Worm (Caenorhabditis elegans) whole organism, late embryonic: ENCODE data around the gene ost-1.

Experiments
- C08G9.2 ChIP-seq: sonication (generic microtip); optimal IDR thresholded peaks from 2 replicates; lab custom pipeline; 2016; ENCODE audit warnings: mild to moderate bottlenecking, missing genetic modification characterization, moderate library complexity, missing compliant biosample characterization
- C38D4.7 ChIP-seq: fragments of 200-800 bp; sonication (Bioruptor generic); optimal IDR thresholded peaks from 2 replicates; lab custom pipeline; 2018; ENCODE audit warnings: mild to moderate bottlenecking, missing genetic modification characterization, moderate library complexity, missing compliant biosample characterization
- F13H6.1 ChIP-seq: sonication (generic microtip); optimal IDR thresholded peaks from 2 replicates; lab custom pipeline; 2016; ENCODE audit warnings: missing genetic modification characterization, missing compliant biosample characterization
- K02D7.2 ChIP-seq: sonication (generic microtip); optimal IDR thresholded peaks from 2 replicates; lab custom pipeline; 2017; ENCODE audit warnings: mild to moderate bottlenecking, missing genetic modification characterization, missing compliant biosample characterization
- T23F11.4 ChIP-seq: fragments of 200-800 bp; sonication (Bioruptor generic); optimal IDR thresholded peaks from 2 replicates; lab custom pipeline; 2018; ENCODE audit warnings: mild to moderate bottlenecking, missing genetic modification characterization, missing compliant biosample characterization
- ahr-1 ChIP-seq: sonication (generic microtip); optimal IDR thresholded peaks from 2 replicates; lab custom pipeline; 2016; ENCODE audit warnings: missing genetic modification characterization, missing compliant biosample characterization
- ceh-14 ChIP-seq: sonication (generic microtip); optimal IDR thresholded peaks from 2 replicates; lab custom pipeline; 2016; ENCODE audit warnings: missing genotype, missing genetic modification characterization, missing compliant biosample characterization
- ceh-18 ChIP-seq: sonication (generic microtip); optimal IDR thresholded peaks from 2 replicates; lab custom pipeline; 2016; ENCODE audit warnings: missing genetic modification characterization, missing compliant biosample characterization
- ceh-2 ChIP-seq: sonication (generic microtip); optimal IDR thresholded peaks from 2 replicates; lab custom pipeline; 2016; ENCODE audit warnings: missing genotype, missing genetic modification characterization, missing compliant biosample characterization
- ceh-22 ChIP-seq: sonication (generic microtip); optimal IDR thresholded peaks from 2 replicates; lab custom pipeline; 2017; ENCODE audit warnings: missing biosample characterization, missing genetic modification characterization
- ceh-24 ChIP-seq: sonication (generic microtip); optimal IDR thresholded peaks from 2 replicates; lab custom pipeline; 2016; ENCODE audit warnings: mild to moderate bottlenecking, missing genetic modification characterization, missing compliant biosample characterization
- ceh-30 ChIP-seq: fragments of 150-350 bp; optimal IDR thresholded peaks from 2 replicates; lab custom pipeline; 2014; ENCODE audit warnings: missing biosample characterization, missing genetic modification characterization
- ceh-31 ChIP-seq: sonication (generic microtip); optimal IDR thresholded peaks from 2 replicates; lab custom pipeline; 2016; ENCODE audit warnings: missing genetic modification characterization, missing compliant biosample characterization
- ceh-34 ChIP-seq: sonication (generic microtip); optimal IDR thresholded peaks from 2 replicates; lab custom pipeline; 2016; ENCODE audit warnings: mild to moderate bottlenecking, missing genetic modification characterization, missing compliant biosample characterization
- ceh-45 ChIP-seq: fragments of 200-800 bp; sonication (Bioruptor generic); IDR thresholded peaks from 2 replicates; pipeline ENCODE4 v1.3.6; 2022; ENCODE audit warnings: missing genetic modification reagents, missing genetic modification characterization, missing compliant biosample characterization
- ceh-48 ChIP-seq: sonication (generic microtip); optimal IDR thresholded peaks from 2 replicates; lab custom pipeline; 2016; ENCODE audit warnings: missing genetic modification characterization, inconsistent platforms, missing compliant biosample characterization
- ceh-6 ChIP-seq: fragments of 200-800 bp; sonication (Bioruptor generic); optimal IDR thresholded peaks from 2 replicates; lab custom pipeline; 2018; ENCODE audit warnings: mild to moderate bottlenecking, missing genetic modification characterization, missing compliant biosample characterization
- ceh-9 ChIP-seq: sonication (generic microtip); optimal IDR thresholded peaks from 2 replicates; lab custom pipeline; 2016; ENCODE audit warnings: mild to moderate bottlenecking, missing genetic modification characterization, inconsistent platforms, missing compliant biosample characterization
- che-1 ChIP-seq: sonication (generic microtip); optimal IDR thresholded peaks from 2 replicates; lab custom pipeline; 2016; ENCODE audit warnings: mild to moderate bottlenecking, missing genetic modification characterization, missing compliant biosample characterization
- dmd-4 ChIP-seq: sonication (generic microtip); optimal IDR thresholded peaks from 2 replicates; lab custom pipeline; 2016; ENCODE audit warnings: borderline replicate concordance, missing genetic modification characterization, missing compliant biosample characterization
- elt-2 ChIP-seq: sonication (generic microtip); optimal IDR thresholded peaks from 2 replicates; lab custom pipeline; 2016; ENCODE audit warnings: missing genetic modification reagents, missing genetic modification characterization, missing compliant biosample characterization
- elt-4 ChIP-seq: sonication (generic microtip); optimal IDR thresholded peaks from 2 replicates; lab custom pipeline; 2016; ENCODE audit warnings: missing genetic modification characterization, missing compliant biosample characterization
- ets-4 ChIP-seq: sonication (generic microtip); optimal IDR thresholded peaks from 2 replicates; lab custom pipeline; 2016; ENCODE audit warnings: missing genetic modification characterization, missing compliant biosample characterization
- eyg-1 ChIP-seq: sonication (generic microtip); optimal IDR thresholded peaks from 2 replicates; lab custom pipeline; 2016; ENCODE audit warnings: missing genotype, missing genetic modification characterization, missing compliant biosample characterization
- fkh-10 ChIP-seq: fragments of 150-350 bp; optimal IDR thresholded peaks from 2 replicates; lab custom pipeline; 2014; ENCODE audit warnings: missing biosample characterization, missing genetic modification reagents, missing genetic modification characterization
- fkh-6 ChIP-seq: sonication (generic microtip); optimal IDR thresholded peaks from 2 replicates; lab custom pipeline; 2016; ENCODE audit warnings: missing genetic modification characterization, missing compliant biosample characterization
- gmeb-2 ChIP-seq: sonication (generic microtip); optimal IDR thresholded peaks from 2 replicates; lab custom pipeline; 2016; ENCODE audit warnings: missing genetic modification characterization, inconsistent platforms, missing compliant biosample characterization
- hlh-13 ChIP-seq: fragments of 200-800 bp; sonication (Bioruptor generic); optimal IDR thresholded peaks from 2 replicates; lab custom pipeline; 2018; ENCODE audit warnings: mild to moderate bottlenecking, missing genetic modification characterization, missing compliant biosample characterization
- hlh-30 ChIP-seq: sonication (generic microtip); optimal IDR thresholded peaks from 2 replicates; lab custom pipeline; 2017; ENCODE audit warnings: antibody characterized with exemption, missing genetic modification characterization, missing compliant biosample characterization; ENCODE audit not compliant: insufficient read depth
- hlh-6 ChIP-seq: sonication (generic microtip); optimal IDR thresholded peaks from 2 replicates; lab custom pipeline; 2016; ENCODE audit warnings: missing genotype, missing genetic modification characterization, missing compliant biosample characterization
- lim-6 ChIP-seq: sonication (generic microtip); optimal IDR thresholded peaks from 2 replicates; lab custom pipeline; 2016; ENCODE audit warnings: missing genetic modification characterization, missing compliant biosample characterization
- madf-2 ChIP-seq: sonication (generic microtip); optimal IDR thresholded peaks from 2 replicates; lab custom pipeline; 2017; ENCODE audit warnings: missing genetic modification characterization, missing compliant biosample characterization
- mec-3 ChIP-seq: sonication (generic microtip); optimal IDR thresholded peaks from 2 replicates; lab custom pipeline; 2016; ENCODE audit warnings: borderline replicate concordance, missing genetic modification characterization, missing compliant biosample characterization
- nfya-1 ChIP-seq: sonication (generic microtip); optimal IDR thresholded peaks from 2 replicates; lab custom pipeline; 2017; ENCODE audit warnings: missing genetic modification characterization, mild to moderate bottlenecking, missing compliant biosample characterization, antibody characterized with exemption, moderate library complexity
- nhr-11 ChIP-seq: fragments of 150-350 bp; optimal IDR thresholded peaks from 2 replicates; lab custom pipeline; 2014; ENCODE audit warnings: missing biosample characterization, missing genetic modification characterization
- nhr-232 ChIP-seq: sonication (generic microtip); optimal IDR thresholded peaks from 2 replicates; lab custom pipeline; 2016; ENCODE audit warnings: missing genetic modification characterization, missing compliant biosample characterization
- odd-2 ChIP-seq: sonication (generic microtip); optimal IDR thresholded peaks from 2 replicates; lab custom pipeline; 2017; ENCODE audit warnings: antibody characterized with exemption, mild to moderate bottlenecking, missing genetic modification characterization, missing compliant biosample characterization
- pag-3 ChIP-seq: sonication (generic microtip); optimal IDR thresholded peaks from 2 replicates; lab custom pipeline; 2016; ENCODE audit warnings: missing compliant biosample characterization, missing genetic modification characterization, borderline replicate concordance
- pat-9 ChIP-seq: fragments of 200-800 bp; sonication (Bioruptor generic); optimal IDR thresholded peaks from 2 replicates; lab custom pipeline; 2018; ENCODE audit warnings: mild to moderate bottlenecking, missing genetic modification characterization, moderate library complexity, missing compliant biosample characterization
- pax-1 ChIP-seq: fragments of 150-350 bp; optimal IDR thresholded peaks from 2 replicates; lab custom pipeline; 2014; ENCODE audit warnings: missing biosample characterization, missing genetic modification characterization
- pha-2 ChIP-seq: sonication (generic microtip); optimal IDR thresholded peaks from 2 replicates; lab custom pipeline; 2017; ENCODE audit warnings: mild to moderate bottlenecking, missing genetic modification characterization, missing compliant biosample characterization
- pha-4 ChIP-seq: fragments of 150-350 bp; optimal IDR thresholded peaks from 2 replicates; lab custom pipeline; 2018; ENCODE audit warnings: missing biosample characterization, missing genetic modification reagents, missing genetic modification characterization
- pqm-1 ChIP-seq: sonication (generic microtip); optimal IDR thresholded peaks from 2 replicates; lab custom pipeline; 2016; ENCODE audit warnings: missing genetic modification characterization, missing compliant biosample characterization
- ref-2 ChIP-seq: sonication (generic microtip); optimal IDR thresholded peaks from 2 replicates; lab custom pipeline; 2016; ENCODE audit warnings: missing genetic modification characterization, missing compliant biosample characterization
- sdc-2 ChIP-seq: sonication (generic microtip); optimal IDR thresholded peaks from 2 replicates; lab custom pipeline; 2016; ENCODE audit warnings: missing genotype, missing genetic modification characterization, missing compliant biosample characterization
- sox-2 ChIP-seq: fragments of 200-800 bp; sonication (Bioruptor generic); IDR thresholded peaks from 2 replicates; pipeline ENCODE4 v1.3.6; 2022; ENCODE audit warnings: missing genetic modification reagents, missing genetic modification characterization, missing compliant biosample characterization
- syd-9 ChIP-seq: sonication (generic microtip); optimal IDR thresholded peaks from 2 replicates; lab custom pipeline; 2016; ENCODE audit warnings: mild to moderate bottlenecking, missing genetic modification characterization, moderate library complexity, missing compliant biosample characterization
- tbx-2 ChIP-seq: sonication (generic microtip); optimal IDR thresholded peaks from 2 replicates; lab custom pipeline; 2016; ENCODE audit warnings: missing genetic modification characterization, missing compliant biosample characterization
- tbx-7 ChIP-seq: sonication (generic microtip); optimal IDR thresholded peaks from 2 replicates; lab custom pipeline; 2016; ENCODE audit warnings: missing genotype, missing genetic modification characterization, missing compliant biosample characterization
- ttx-3 ChIP-seq: sonication (generic microtip); optimal IDR thresholded peaks from 2 replicates; lab custom pipeline; 2016; ENCODE audit warnings: missing genetic modification reagents, missing genetic modification characterization, missing compliant biosample characterization
- unc-42 ChIP-seq: sonication (generic microtip); optimal IDR thresholded peaks from 2 replicates; lab custom pipeline; 2016; ENCODE audit warnings: missing genotype, missing genetic modification characterization, missing compliant biosample characterization
- unc-55 ChIP-seq: sonication (generic microtip); optimal IDR thresholded peaks from 2 replicates; lab custom pipeline; 2017; ENCODE audit warnings: missing biosample characterization, missing genetic modification reagents, missing genetic modification characterization
- unc-86 ChIP-seq: sonication (generic microtip); optimal IDR thresholded peaks from 2 replicates; lab custom pipeline; 2016; ENCODE audit warnings: missing genetic modification characterization, missing compliant biosample characterization
- zip-5 ChIP-seq: sonication (generic microtip); optimal IDR thresholded peaks from 2 replicates; lab custom pipeline; 2016; ENCODE audit warnings: missing genetic modification characterization, missing compliant biosample characterization
- ztf-16 ChIP-seq: sonication (generic microtip); optimal IDR thresholded peaks from 2 replicates; lab custom pipeline; 2017; ENCODE audit warnings: missing genetic modification characterization, missing compliant biosample characterization

Gene ost-1

DNA sequence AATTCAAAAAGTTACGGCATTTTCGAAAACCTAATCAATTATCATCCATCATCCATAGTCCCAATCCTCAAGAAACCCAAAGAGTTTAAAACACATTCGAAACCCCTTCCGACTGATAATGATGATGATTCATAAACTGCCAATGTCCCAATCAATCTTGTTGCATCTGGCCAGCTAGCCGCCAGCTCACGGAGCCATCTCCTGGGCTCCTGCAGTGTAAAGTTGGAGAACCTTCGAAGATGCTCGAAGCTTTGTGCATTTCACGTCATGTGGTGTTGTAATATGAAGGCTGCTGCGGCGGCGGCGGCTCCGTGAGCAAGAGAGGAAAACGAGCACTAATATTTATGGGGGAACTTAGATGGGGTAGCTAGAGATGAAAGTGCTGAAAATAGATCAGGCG lies 834 bp downstream of the ost-1 start:
- no peak for TF ChIP-seq ceh-30 (tag; lab: Kevin White, UChicago)
- TF ChIP-seq gmeb-2 (tag; lab: Kevin White, UChicago): no peak
- no peak for TF ChIP-seq fkh-6 (tag; lab: Kevin White, UChicago)
- peak; percentile 61 for TF ChIP-seq tbx-2 (tag; lab: Kevin White, UChicago)
- no peak for TF ChIP-seq lim-6 (tag; lab: Kevin White, UChicago)
- TF ChIP-seq ceh-18: peak; percentile 80
- TF ChIP-seq elt-4 (tag; lab: Kevin White, UChicago): no peak
- TF ChIP-seq ceh-6 (GFP tag; lab: Kevin White, UChicago): no peak
- TF ChIP-seq ceh-34 (tag; lab: Kevin White, UChicago): peak; percentile 57
- no peak for TF ChIP-seq dmd-4 (tag; lab: Kevin White, UChicago)
- no peak for TF ChIP-seq C38D4.7 (GFP tag; lab: Kevin White, UChicago)
- no peak for TF ChIP-seq odd-2 (tag; lab: Kevin White, UChicago)
- TF ChIP-seq K02D7.2 (tag; lab: Kevin White, UChicago): no peak
- no peak for TF ChIP-seq ceh-9 (tag; lab: Kevin White, UChicago)
- TF ChIP-seq ceh-48: no peak
- no peak for TF ChIP-seq T23F11.4 (GFP tag; lab: Kevin White, UChicago)
- TF ChIP-seq fkh-10: no peak
- peak; percentile 15 for TF ChIP-seq hlh-30
- peak; percentile 52 for TF ChIP-seq nfya-1 (tag; lab: Kevin White, UChicago)
- no peak for TF ChIP-seq che-1 (tag; lab: Kevin White, UChicago)
- peak; percentile 7 for TF ChIP-seq madf-2
- TF ChIP-seq ceh-24: no peak
- TF ChIP-seq ceh-2 (tag; lab: Kevin White, UChicago): no peak
- peak; percentile 7 for TF ChIP-seq syd-9 (tag; lab: Kevin White, UChicago)
- no peak for TF ChIP-seq C08G9.2 (tag; lab: Kevin White, UChicago)
- no peak for TF ChIP-seq pag-3
- TF ChIP-seq zip-5 (tag; lab: Kevin White, UChicago): no peak
- no peak for TF ChIP-seq sox-2 (GFP tag; lab: Robert Waterston, UW)
- TF ChIP-seq ttx-3 (tag; lab: Kevin White, UChicago): no peak
- TF ChIP-seq pha-4 (tag; lab: Kevin White, UChicago): no peak
- no peak for TF ChIP-seq ceh-22 (tag; lab: Kevin White, UChicago)
- no peak for TF ChIP-seq tbx-7 (tag; lab: Kevin White, UChicago)
- TF ChIP-seq nhr-11 (tag; lab: Kevin White, UChicago): no peak
- no peak for TF ChIP-seq hlh-13
- TF ChIP-seq F13H6.1 (tag; lab: Kevin White, UChicago): peak; percentile 37
- TF ChIP-seq eyg-1: no peak
- no peak for TF ChIP-seq pqm-1 (tag; lab: Kevin White, UChicago)
- no peak for TF ChIP-seq ceh-14 (tag; lab: Kevin White, UChicago)
- no peak for TF ChIP-seq ceh-45 (GFP tag; lab: Robert Waterston, UW)
- TF ChIP-seq unc-42 (tag; lab: Kevin White, UChicago): no peak
- no peak for TF ChIP-seq mec-3 (tag; lab: Kevin White, UChicago)
- TF ChIP-seq sdc-2 (tag; lab: Kevin White, UChicago): no peak
- no peak for TF ChIP-seq hlh-6 (tag; lab: Kevin White, UChicago)
- no peak for TF ChIP-seq ztf-16
- peak; percentile 99 for TF ChIP-seq unc-55 (GFP tag; lab: Kevin White, UChicago)
- TF ChIP-seq pat-9 (tag; lab: Kevin White, UChicago): peak; percentile 89
- TF ChIP-seq ets-4: no peak
- no peak for TF ChIP-seq ref-2 (tag; lab: Kevin White, UChicago)
- TF ChIP-seq pax-1 (tag; lab: Kevin White, UChicago): no peak
- TF ChIP-seq ceh-31 (tag; lab: Kevin White, UChicago): peak; percentile 5
- no peak for TF ChIP-seq nhr-232
- no peak for TF ChIP-seq ahr-1 (tag; lab: Kevin White, UChicago)
- TF ChIP-seq elt-2: no peak
- no peak for TF ChIP-seq unc-86 (tag; lab: Kevin White, UChicago)
- TF ChIP-seq pha-2 (tag; lab: Kevin White, UChicago): no peak
